Fruit fly (Drosophila melanogaster) whole organism, adult: ENCODE data around the gene CG10801.

Experiments used
- CG11617 ChIP-seq: fragments of 200-800 bp; sonication (Bioruptor generic); optimal IDR thresholded peaks from 2 replicates; lab custom pipeline; 2017; ENCODE audit warnings: mild to moderate bottlenecking, missing biosample characterization, missing genetic modification reagents, missing genetic modification characterization
- CG12768 ChIP-seq: fragments of 200-800 bp; sonication (Bioruptor generic); optimal IDR thresholded peaks from 2 replicates; lab custom pipeline; 2017; ENCODE audit warnings: missing biosample characterization, missing genetic modification characterization, mild to moderate bottlenecking, moderate library complexity, missing genetic modification reagents
- CG14711 ChIP-seq: fragments of 200-800 bp; sonication (Bioruptor generic); optimal IDR thresholded peaks from 2 replicates; lab custom pipeline; 2018; ENCODE audit warnings: missing biosample characterization, mild to moderate bottlenecking, missing genetic modification characterization, moderate library complexity
- CG1620 ChIP-seq: fragments of 200-800 bp; sonication (Bioruptor generic); optimal IDR thresholded peaks from 2 replicates; lab custom pipeline; 2016; ENCODE audit warnings: missing biosample characterization, missing genetic modification characterization
- CG33017 ChIP-seq: fragments of 200-800 bp; sonication (Bioruptor generic); optimal IDR thresholded peaks from 2 replicates; lab custom pipeline; 2018; ENCODE audit warnings: missing biosample characterization, mild to moderate bottlenecking, missing genetic modification characterization, moderate library complexity
- CG5204 ChIP-seq: fragments of 200-800 bp; sonication (Bioruptor generic); optimal IDR thresholded peaks from 2 replicates; lab custom pipeline; 2016; ENCODE audit warnings: missing biosample characterization, missing genetic modification characterization
- CG7045 ChIP-seq: fragments of 200-800 bp; sonication (Bioruptor generic); optimal IDR thresholded peaks from 2 replicates; lab custom pipeline; 2017; ENCODE audit warnings: missing biosample characterization, mild to moderate bottlenecking, missing genetic modification characterization
- CG7101 ChIP-seq: fragments of 200-800 bp; sonication (Bioruptor generic); optimal IDR thresholded peaks from 2 replicates; lab custom pipeline; 2018; ENCODE audit warnings: missing biosample characterization, mild to moderate bottlenecking, missing genetic modification characterization, moderate library complexity
- Clk ChIP-seq: fragments of 200-800 bp; sonication (Bioruptor generic); optimal IDR thresholded peaks from 2 replicates; lab custom pipeline; 2017; ENCODE audit warnings: missing biosample characterization, missing genetic modification characterization
- Crg-1 ChIP-seq: fragments of 200-800 bp; sonication (Bioruptor generic); optimal IDR thresholded peaks from 2 replicates; lab custom pipeline; 2016; ENCODE audit warnings: missing biosample characterization, missing genetic modification characterization
- Hr96 ChIP-seq: fragments of 200-800 bp; sonication (Bioruptor generic); optimal IDR thresholded peaks from 2 replicates; lab custom pipeline; 2016; ENCODE audit warnings: missing biosample characterization, missing genetic modification characterization
- Mnt ChIP-seq: fragments of 200-800 bp; sonication (Bioruptor generic); optimal IDR thresholded peaks from 2 replicates; lab custom pipeline; 2016; ENCODE audit warnings: missing biosample characterization, mild to moderate bottlenecking, missing genetic modification characterization
- bab1 ChIP-seq: fragments of 200-800 bp; sonication (Bioruptor generic); optimal IDR thresholded peaks from 3 replicates; lab custom pipeline; 2019; ENCODE audit warnings: missing biosample characterization, mild to moderate bottlenecking, missing genetic modification characterization, moderate library complexity
- cic ChIP-seq: fragments of 200-800 bp; sonication (Bioruptor generic); optimal IDR thresholded peaks from 2 replicates; lab custom pipeline; 2017; ENCODE audit warnings: missing biosample characterization, mild to moderate bottlenecking, missing genetic modification characterization, moderate library complexity
- cnc ChIP-seq, 2 experiments: fragments of >200 bp; optimal IDR thresholded peaks; 2 replicates each; lab custom pipeline; 2017
- kay ChIP-seq: fragments of 200-800 bp; sonication (Bioruptor generic); peaks from one replicate; lab custom pipeline; 2016; ENCODE audit warnings: missing biosample characterization, missing genetic modification characterization, borderline replicate concordance
- ovo ChIP-seq: fragments of 200-800 bp; sonication (Bioruptor generic); optimal IDR thresholded peaks from 2 replicates; lab custom pipeline; 2016; ENCODE audit warnings: missing biosample characterization, missing genetic modification characterization
- pad ChIP-seq: fragments of 200-800 bp; sonication (Bioruptor generic); optimal IDR thresholded peaks from 3 replicates; lab custom pipeline; 2017; ENCODE audit warnings: missing biosample characterization, missing genetic modification characterization, mild to moderate bottlenecking, moderate library complexity, missing genetic modification reagents
- tj ChIP-seq: fragments of 200-800 bp; sonication (Bioruptor generic); optimal IDR thresholded peaks from 3 replicates; lab custom pipeline; 2017; ENCODE audit warnings: missing biosample characterization, mild to moderate bottlenecking, missing genetic modification characterization, moderate library complexity
- toe ChIP-seq: fragments of 200-800 bp; sonication (Bioruptor generic); optimal IDR thresholded peaks from 2 replicates; lab custom pipeline; 2016; ENCODE audit warnings: missing biosample characterization, missing genetic modification characterization

The CG10801 gene

DNA sequence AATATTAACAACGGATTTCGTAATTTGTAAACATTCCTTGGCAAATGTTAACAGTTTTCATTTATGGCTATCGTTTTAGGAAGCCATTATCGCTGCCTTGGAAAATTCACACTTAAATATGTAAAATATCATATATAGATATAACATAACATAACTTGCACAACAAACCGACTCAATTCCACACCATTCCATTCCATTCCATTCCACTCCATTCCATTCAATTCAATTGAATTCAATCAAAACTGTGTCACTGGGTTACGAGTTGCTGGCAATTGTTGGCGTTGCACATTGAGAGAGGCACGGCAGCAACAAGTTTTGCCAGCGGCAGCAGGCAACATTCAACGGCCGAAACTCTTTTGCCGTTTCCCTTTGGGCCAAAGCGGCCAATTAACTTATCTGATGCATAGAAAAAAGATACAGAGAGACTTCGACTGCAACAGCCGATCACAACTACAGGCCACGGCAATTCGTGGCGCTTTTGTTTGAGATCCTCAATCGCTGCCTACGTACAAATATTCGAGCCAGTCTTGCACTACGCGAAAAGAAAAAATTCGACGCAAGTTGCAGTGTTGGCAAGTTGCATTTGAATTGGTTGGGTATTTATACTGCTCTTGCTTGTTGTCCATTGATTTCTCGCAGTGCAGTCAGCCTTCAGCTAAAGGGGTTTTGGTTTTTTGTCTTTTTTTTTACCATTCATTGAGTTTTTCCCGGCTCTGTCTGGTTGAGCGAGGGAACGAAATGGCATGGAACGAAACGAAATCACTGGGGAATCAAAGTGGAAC is 7.2 kb upstream of the CG10801 start:
- TF ChIP-seq Mnt (GFP tag; lab: Kevin White, UChicago) (no peak), CG1620 (GFP tag; lab: Kevin White, UChicago) (no peak), CG11617 (no peak), cic (GFP tag; lab: Kevin White, UChicago) (no peak), pad (no peak), toe (GFP tag; lab: Kevin White, UChicago) (no peak), CG5204 (GFP tag; lab: Kevin White, UChicago) (no peak), ovo (GFP tag; lab: Kevin White, UChicago) (no peak), bab1 (no peak)

DNA sequence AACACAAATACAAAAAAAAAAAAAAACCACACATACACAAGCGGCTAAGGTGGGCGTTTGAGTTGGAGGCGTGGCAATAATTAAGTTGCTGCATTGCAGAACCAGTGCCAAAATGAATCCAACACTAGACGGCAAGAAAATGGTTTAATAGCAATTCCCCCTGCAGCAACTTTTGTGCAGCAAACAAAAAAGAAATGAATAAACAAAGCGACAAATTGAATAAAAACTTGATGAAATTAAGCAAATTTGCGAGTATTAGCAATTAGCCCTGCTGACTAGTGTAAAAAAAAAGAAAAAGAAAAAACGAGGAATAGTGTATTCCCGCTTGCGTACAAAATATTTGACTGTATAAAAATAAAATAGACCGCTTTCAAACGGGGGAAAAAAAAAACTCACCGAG is 5.7 kb upstream of the CG10801 start:
- no peak for TF ChIP-seq Mnt (GFP tag; lab: Kevin White, UChicago)
- no peak for TF ChIP-seq CG7045 (GFP tag; lab: Kevin White, UChicago)
- no peak for TF ChIP-seq ovo (GFP tag; lab: Kevin White, UChicago)
- TF ChIP-seq tj (GFP tag; lab: Kevin White, UChicago) = no peak
- TF ChIP-seq CG12768 = no peak
- TF ChIP-seq CG14711 (tag; lab: Kevin White, UChicago) = no peak
- TF ChIP-seq CG7101 (tag; lab: Kevin White, UChicago) = no peak
- no peak for TF ChIP-seq cnc (optimal IDR thresholded peaks at IDR 0.05; lab: Kevin White, UChicago)
- no peak for TF ChIP-seq cic (GFP tag; lab: Kevin White, UChicago)
- no peak for TF ChIP-seq pad
- TF ChIP-seq Clk = no peak
- no peak for TF ChIP-seq Crg-1 (GFP tag; lab: Kevin White, UChicago)
- TF ChIP-seq kay (GFP tag; lab: Kevin White, UChicago) = no peak
- TF ChIP-seq toe (GFP tag; lab: Kevin White, UChicago) = no peak
- no peak for TF ChIP-seq CG33017 (tag; lab: Kevin White, UChicago)

DNA sequence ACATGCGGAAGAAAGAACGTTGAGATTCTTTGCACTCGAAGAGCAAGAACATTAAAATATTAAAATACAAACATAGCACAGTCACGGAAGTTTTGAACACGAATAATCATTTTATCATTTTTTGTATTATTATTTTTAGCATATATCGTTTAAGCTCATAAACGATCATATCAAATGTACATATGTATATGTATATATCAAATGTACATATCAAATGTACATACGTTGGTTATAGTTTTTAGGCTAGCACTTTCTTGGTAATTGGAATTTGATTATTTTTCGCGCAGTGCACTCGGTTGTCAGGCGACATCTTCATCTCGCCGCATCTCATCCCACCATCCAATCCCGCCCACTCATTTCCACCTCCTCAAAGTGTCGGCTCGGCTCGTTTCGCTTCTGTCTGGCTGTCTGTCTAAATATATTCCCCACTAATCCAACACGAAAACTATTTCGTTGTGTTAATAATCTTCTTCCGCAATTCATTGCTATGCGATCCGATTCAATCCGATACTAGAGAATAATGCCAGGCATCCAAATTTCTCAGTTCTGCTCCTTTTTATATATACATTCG is 4.9 kb upstream of the CG10801 start:
- no peak for TF ChIP-seq cic (GFP tag; lab: Kevin White, UChicago)
- TF ChIP-seq Hr96 (GFP tag; lab: Kevin White, UChicago) = no peak
- no peak for TF ChIP-seq Clk
- no peak for TF ChIP-seq CG14711 (tag; lab: Kevin White, UChicago)
- no peak for TF ChIP-seq toe (GFP tag; lab: Kevin White, UChicago)
- no peak for TF ChIP-seq CG5204 (GFP tag; lab: Kevin White, UChicago)
- TF ChIP-seq CG7045 (GFP tag; lab: Kevin White, UChicago) = no peak
- TF ChIP-seq CG7101 (tag; lab: Kevin White, UChicago) = no peak
- TF ChIP-seq bab1 = no peak
- no peak for TF ChIP-seq Mnt (GFP tag; lab: Kevin White, UChicago)
- TF ChIP-seq Crg-1 (GFP tag; lab: Kevin White, UChicago) = no peak
- TF ChIP-seq CG12768 = no peak
- no peak for TF ChIP-seq tj (GFP tag; lab: Kevin White, UChicago)
- no peak for TF ChIP-seq kay (GFP tag; lab: Kevin White, UChicago)
- no peak for TF ChIP-seq ovo (GFP tag; lab: Kevin White, UChicago)
- TF ChIP-seq CG11617 = no peak
- no peak for TF ChIP-seq CG1620 (GFP tag; lab: Kevin White, UChicago)
- TF ChIP-seq pad = no peak

DNA sequence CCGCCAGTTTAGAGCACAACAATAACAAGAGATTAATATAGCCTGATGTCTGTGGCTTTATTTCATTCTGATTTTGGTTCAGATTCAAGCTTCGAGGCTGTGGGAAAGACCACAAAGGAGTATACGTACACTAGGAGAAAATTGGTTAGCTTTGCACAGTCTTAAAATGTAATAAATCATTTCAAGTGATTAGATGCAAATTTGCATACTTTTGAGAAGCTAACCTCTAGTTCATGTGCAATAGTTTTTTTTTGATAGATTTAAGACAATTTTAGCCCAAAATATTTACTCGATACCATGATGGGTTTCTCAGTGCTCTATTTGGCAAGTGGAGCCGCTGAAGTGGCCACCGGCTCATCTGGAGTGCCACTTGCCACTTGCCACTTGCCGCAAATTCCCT is 2.9 kb upstream of the CG10801 start:
- TF ChIP-seq tj (GFP tag; lab: Kevin White, UChicago) (no peak), CG5204 (GFP tag; lab: Kevin White, UChicago) (no peak), CG33017 (tag; lab: Kevin White, UChicago) (no peak), ovo (GFP tag; lab: Kevin White, UChicago) (no peak), CG12768 (no peak), CG14711 (tag; lab: Kevin White, UChicago) (no peak), CG1620 (GFP tag; lab: Kevin White, UChicago) (no peak), CG11617 (no peak), Crg-1 (GFP tag; lab: Kevin White, UChicago) (no peak), cnc (optimal IDR thresholded peaks at IDR 0.05; lab: Kevin White, UChicago) (no peak), Clk (no peak), pad (no peak), Hr96 (GFP tag; lab: Kevin White, UChicago) (no peak), CG7101 (tag; lab: Kevin White, UChicago) (no peak), Mnt (GFP tag; lab: Kevin White, UChicago) (no peak), CG7045 (GFP tag; lab: Kevin White, UChicago) (no peak), toe (GFP tag; lab: Kevin White, UChicago) (no peak)

DNA sequence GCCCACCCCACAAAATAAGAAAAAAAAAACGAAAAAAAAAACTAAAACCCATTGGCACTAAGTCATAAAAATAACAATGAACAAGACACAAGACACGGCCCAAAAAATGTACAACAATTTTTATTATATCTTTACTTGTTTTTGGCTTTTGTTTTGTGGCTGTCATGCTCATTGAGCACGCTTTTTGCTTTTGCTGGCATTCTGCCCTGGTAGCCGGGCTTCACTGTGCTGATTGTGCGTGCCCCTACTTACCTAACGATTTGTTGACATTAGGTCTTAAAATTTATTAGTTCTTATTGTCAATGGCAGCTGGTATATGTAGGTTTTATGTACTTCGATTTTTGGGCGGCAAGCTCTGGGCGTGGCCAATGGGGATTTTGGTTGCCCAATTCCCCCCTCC is 1.9 kb upstream of the CG10801 start:
- TF ChIP-seq CG7101 (tag; lab: Kevin White, UChicago) (no peak), CG11617 (no peak), kay (GFP tag; lab: Kevin White, UChicago) (no peak), CG7045 (GFP tag; lab: Kevin White, UChicago) (no peak), Hr96 (GFP tag; lab: Kevin White, UChicago) (no peak), toe (GFP tag; lab: Kevin White, UChicago) (no peak), Mnt (GFP tag; lab: Kevin White, UChicago) (no peak), tj (GFP tag; lab: Kevin White, UChicago) (no peak), Crg-1 (GFP tag; lab: Kevin White, UChicago) (no peak), cnc (optimal IDR thresholded peaks at IDR 0.05; lab: Kevin White, UChicago) (no peak), CG1620 (GFP tag; lab: Kevin White, UChicago) (no peak)
